Worm (Caenorhabditis elegans): ENCODE data around the gene col-83.

col-83 gene

ce11 chrII:11088137-11088536 lies 42.4 kb upstream of the col-83 start:
- TF ChIP-seq ceh-83 (GFP tag; optimal IDR thresholded peaks at IDR 0.05) = no peak
- TF ChIP-seq sptf-1 (tag; optimal IDR thresholded peaks at IDR 0.05) = no peak
- TF ChIP-seq elt-3 (tag; optimal IDR thresholded peaks at IDR 0.05) = no peak
- TF ChIP-seq tbx-8 (GFP tag; optimal IDR thresholded peaks at IDR 0.05) = no peak
- TF ChIP-seq ces-1 (GFP tag; optimal IDR thresholded peaks at IDR 0.05) = peak; percentile 97
- TF ChIP-seq lin-32 (GFP tag; optimal IDR thresholded peaks at IDR 0.05) = no peak
- peak; percentile 30 for TF ChIP-seq mls-2 (tag; optimal IDR thresholded peaks at IDR 0.05)
- no peak for TF ChIP-seq flh-1 (GFP tag; optimal IDR thresholded peaks at IDR 0.05)

- TF ChIP-seq bed-3 (GFP tag; optimal IDR thresholded peaks at IDR 0.05) (no peak), ces-1 (GFP tag; optimal IDR thresholded peaks at IDR 0.05) (peak; percentile 63)
These were observed 41.0 kb upstream of the col-83 start for ce11 chrII:11086770-11087169.

- TF ChIP-seq elt-1 (tag; optimal IDR thresholded peaks at IDR 0.05; ENCODE audit: borderline replicate concordance, insufficient read depth) = peak; percentile 82
- TF ChIP-seq M03D4.4 (tag; optimal IDR thresholded peaks at IDR 0.05) = no peak
- no peak for TF ChIP-seq sem-2 (GFP tag; optimal IDR thresholded peaks at IDR 0.05)
These were observed 30.8 kb upstream of the col-83 start for ce11 chrII:11076550-11076949.

- TF ChIP-seq nhr-237 (tag; optimal IDR thresholded peaks at IDR 0.05) (no peak), sptf-1 (tag; optimal IDR thresholded peaks at IDR 0.05) (peak; percentile 19), pha-4 (tag; optimal IDR thresholded peaks at IDR 0.05) (no peak), hlh-1 (tag; optimal IDR thresholded peaks at IDR 0.05) (no peak), nhr-28 (tag; optimal IDR thresholded peaks at IDR 0.05) (no peak), lsy-2 (tag; optimal IDR thresholded peaks at IDR 0.05) (no peak), tbx-8 (GFP tag; optimal IDR thresholded peaks at IDR 0.05) (no peak), snpc-4 (tag; optimal IDR thresholded peaks at IDR 0.05) (no peak), zip-8 (tag; optimal IDR thresholded peaks at IDR 0.05) (no peak), ces-1 (GFP tag; optimal IDR thresholded peaks at IDR 0.05) (peak; percentile 63), lin-32 (GFP tag; optimal IDR thresholded peaks at IDR 0.05) (no peak), ham-2 (GFP tag; optimal IDR thresholded peaks at IDR 0.05) (no peak), blmp-1 (tag; optimal IDR thresholded peaks at IDR 0.05) (no peak)
These were observed 26.8 kb upstream of the col-83 start for ce11 chrII:11072565-11072964.

ce11 chrII:11064191-11064695 lies 18.5 kb upstream of the col-83 start:
- TF ChIP-seq ces-1 (GFP tag; optimal IDR thresholded peaks at IDR 0.05) = no peak
- TF ChIP-seq unc-39 (tag; optimal IDR thresholded peaks at IDR 0.05) = no peak
- no peak for TF ChIP-seq M03D4.4 (tag; optimal IDR thresholded peaks at IDR 0.05)
- no peak for TF ChIP-seq cnd-1 (tag; optimal IDR thresholded peaks at IDR 0.05)
- no peak for TF ChIP-seq flh-1 (GFP tag; optimal IDR thresholded peaks at IDR 0.05)
- no peak for TF ChIP-seq nhr-2 (tag; optimal IDR thresholded peaks at IDR 0.05)
- TF ChIP-seq ztf-11 (tag; optimal IDR thresholded peaks at IDR 0.05) = no peak
- no peak for TF ChIP-seq mls-2 (tag; optimal IDR thresholded peaks at IDR 0.05)
- no peak for TF ChIP-seq nhr-237 (tag; optimal IDR thresholded peaks at IDR 0.05)
- TF ChIP-seq blmp-1 (tag; optimal IDR thresholded peaks at IDR 0.05) = no peak
- no peak for TF ChIP-seq lin-32 (GFP tag; optimal IDR thresholded peaks at IDR 0.05)
- TF ChIP-seq nhr-28 (tag; optimal IDR thresholded peaks at IDR 0.05) = no peak

ce11 chrII:11057256-11057655 lies 11.5 kb upstream of the col-83 start:
- TF ChIP-seq elt-1 (tag; optimal IDR thresholded peaks at IDR 0.05; ENCODE audit: borderline replicate concordance, insufficient read depth) = peak; percentile 77
- no peak for TF ChIP-seq ham-2 (GFP tag; optimal IDR thresholded peaks at IDR 0.05)
- TF ChIP-seq elt-3 (tag; optimal IDR thresholded peaks at IDR 0.05) = peak; percentile 43
- TF ChIP-seq nhr-237 (tag; optimal IDR thresholded peaks at IDR 0.05) = no peak
- TF ChIP-seq blmp-1 (tag; optimal IDR thresholded peaks at IDR 0.05) = no peak
- TF ChIP-seq nhr-12 (tag; optimal IDR thresholded peaks at IDR 0.05) = no peak
- TF ChIP-seq M03D4.4 (tag; optimal IDR thresholded peaks at IDR 0.05) = no peak
- TF ChIP-seq lsy-2 (tag; optimal IDR thresholded peaks at IDR 0.05) = no peak

- no peak for TF ChIP-seq ceh-43 (GFP tag; optimal IDR thresholded peaks at IDR 0.05)
- no peak for TF ChIP-seq sem-2 (GFP tag; optimal IDR thresholded peaks at IDR 0.05)
- TF ChIP-seq mls-2 (tag; optimal IDR thresholded peaks at IDR 0.05) = no peak
- no peak for TF ChIP-seq sptf-1 (tag; optimal IDR thresholded peaks at IDR 0.05)
- TF ChIP-seq snpc-4 (tag; optimal IDR thresholded peaks at IDR 0.05) = no peak
- TF ChIP-seq pha-4 (tag; optimal IDR thresholded peaks at IDR 0.05) = no peak
These were observed 9.5 kb upstream of the col-83 start, which contains the start of gene F45E10.2 for ce11 chrII:11055223-11055622. Gene F45E10.2, minus strand, starts transcription at chrII:11055323.

Data from whole organism, mixed stage, embryonic.